Worm (Caenorhabditis elegans) whole organism, young adult: ENCODE measurements around the gene fbxa-147.

Source experiments
- F10E7.11 ChIP-seq: sonication (generic microtip); optimal IDR thresholded peaks from 2 replicates; lab custom pipeline; 2017; ENCODE audit warnings: mild to moderate bottlenecking, missing genetic modification characterization, moderate library complexity, missing compliant biosample characterization
- F49E8.2 ChIP-seq: sonication (generic microtip); optimal IDR thresholded peaks from 3 replicates; lab custom pipeline; 2017; ENCODE audit warnings: missing genetic modification characterization, mild to moderate bottlenecking, missing compliant biosample characterization, antibody characterized with exemption, moderate library complexity; ENCODE audit not compliant: insufficient read depth
- Y56A3A.18 ChIP-seq: fragments of 200-800 bp; sonication (Bioruptor generic); IDR thresholded peaks from 2 replicates; pipeline ENCODE4 v1.3.6; 2022; ENCODE audit warnings: missing genetic modification reagents, missing genetic modification characterization, missing compliant biosample characterization
- Y67H2A.10 ChIP-seq: fragments of 200-800 bp; sonication (Bioruptor generic); conservative IDR thresholded peaks from 2 replicates; pipeline ENCODE4 v1.3.6; 2022; ENCODE audit warnings: missing genetic modification reagents, missing genetic modification characterization, missing compliant biosample characterization
- attf-5 ChIP-seq: fragments of 200-800 bp; sonication (Bioruptor generic); optimal IDR thresholded peaks from 2 replicates; lab custom pipeline; 2018; ENCODE audit warnings: mild to moderate bottlenecking, missing genetic modification characterization, missing compliant biosample characterization
- bed-2 ChIP-seq: fragments of 200-800 bp; sonication (Bioruptor generic); IDR thresholded peaks from 2 replicates; pipeline ENCODE4 v1.3.6; 2022; ENCODE audit warnings: missing genetic modification reagents, missing genetic modification characterization, missing compliant biosample characterization
- cebp-1 ChIP-seq, 2 experiments: fragments of 200-800 bp in 1 of 2; sonication (Bioruptor generic) in 1 of 2; sonication (generic microtip) in 1 of 2; IDR thresholded peaks in 1 of 2; optimal IDR thresholded peaks in 1 of 2; 2 replicates each; pipeline versions ENCODE4 v1.3.6 to Lab custom; 2017 to 2022; ENCODE audit warnings: missing compliant biosample characterization in 2 of 2, missing genetic modification characterization in 2 of 2, mild to moderate bottlenecking in 1 of 2, missing genetic modification reagents in 1 of 2, moderate library complexity in 1 of 2
- ceh-40 ChIP-seq: fragments of 200-800 bp; sonication (Bioruptor generic); IDR thresholded peaks from 2 replicates; pipeline ENCODE4 v1.3.6; 2022; ENCODE audit warnings: missing genetic modification characterization, missing compliant biosample characterization
- ceh-79 ChIP-seq: sonication (generic microtip); optimal IDR thresholded peaks from 2 replicates; lab custom pipeline; 2017; ENCODE audit warnings: mild to moderate bottlenecking, missing genetic modification characterization, missing compliant biosample characterization
- die-1 ChIP-seq: sonication (generic microtip); optimal IDR thresholded peaks from 2 replicates; lab custom pipeline; 2016; ENCODE audit warnings: missing genotype, mild to moderate bottlenecking, missing genetic modification characterization, missing compliant biosample characterization
- dpl-1 ChIP-seq: fragments of 150-350 bp; optimal IDR thresholded peaks from 2 replicates; lab custom pipeline; 2014; ENCODE audit warnings: missing biosample characterization, missing genetic modification reagents, missing genetic modification characterization
- efl-1 ChIP-seq: fragments of 150-350 bp; optimal IDR thresholded peaks from 2 replicates; lab custom pipeline; 2014; ENCODE audit warnings: missing biosample characterization, missing genetic modification reagents, missing genetic modification characterization
- egl-44 ChIP-seq: fragments of 200-800 bp; sonication (Bioruptor generic); IDR thresholded peaks from 2 replicates; pipeline ENCODE4 v1.3.6; 2022; ENCODE audit warnings: missing genetic modification reagents, missing genetic modification characterization, missing compliant biosample characterization
- egrh-3 ChIP-seq: fragments of 200-800 bp; sonication (Bioruptor generic); IDR thresholded peaks from 2 replicates; pipeline ENCODE4 v1.3.6; 2022; ENCODE audit warnings: missing genetic modification reagents, missing genetic modification characterization, missing compliant biosample characterization
- ekl-4 ChIP-seq: fragments of 200-800 bp; sonication (Bioruptor generic); IDR thresholded peaks from 2 replicates; pipeline ENCODE4 v1.3.6; 2022; ENCODE audit warnings: missing genetic modification reagents, missing genetic modification characterization, missing compliant biosample characterization
- lag-1 ChIP-seq: fragments of 200-800 bp; sonication (Bioruptor generic); IDR thresholded peaks from 2 replicates; pipeline ENCODE4 v1.3.6; 2022; ENCODE audit warnings: missing genetic modification reagents, missing genetic modification characterization, missing compliant biosample characterization
- lsy-27 ChIP-seq: sonication (generic microtip); optimal IDR thresholded peaks from 2 replicates; lab custom pipeline; 2017; ENCODE audit warnings: missing genetic modification characterization, mild to moderate bottlenecking, missing compliant biosample characterization, antibody characterized with exemption, missing genotype, borderline replicate concordance; ENCODE audit not compliant: insufficient read depth
- mes-4 ChIP-seq: sonication (generic microtip); optimal IDR thresholded peaks from 2 replicates; lab custom pipeline; 2016; ENCODE audit warnings: missing genotype, missing genetic modification characterization, missing compliant biosample characterization
- mxl-1 ChIP-seq: sonication (generic microtip); optimal IDR thresholded peaks from 2 replicates; lab custom pipeline; 2016; ENCODE audit warnings: missing genetic modification characterization, missing compliant biosample characterization
- nhr-179 ChIP-seq: sonication (generic microtip); optimal IDR thresholded peaks from 2 replicates; lab custom pipeline; 2016; ENCODE audit warnings: mild to moderate bottlenecking, missing genetic modification characterization, missing compliant biosample characterization
- snpc-1.3 ChIP-seq: sonication (generic microtip); optimal IDR thresholded peaks from 2 replicates; lab custom pipeline; 2017; ENCODE audit warnings: missing genetic modification characterization, mild to moderate bottlenecking, missing compliant biosample characterization, antibody characterized with exemption, moderate library complexity, missing genotype, missing genetic modification reagents; ENCODE audit not compliant: insufficient read depth
- xnd-1 ChIP-seq: sonication (generic microtip); optimal IDR thresholded peaks from 2 replicates; lab custom pipeline; 2016; ENCODE audit warnings: missing genotype, missing genetic modification reagents, missing genetic modification characterization, missing compliant biosample characterization
- ztf-26 ChIP-seq: sonication (generic microtip); optimal IDR thresholded peaks from 2 replicates; lab custom pipeline; 2017; ENCODE audit warnings: missing genetic modification characterization, missing compliant biosample characterization
- ztf-28 ChIP-seq: fragments of 200-800 bp; sonication (Bioruptor generic); IDR thresholded peaks from 2 replicates; pipeline ENCODE4 v1.3.6; 2022; ENCODE audit warnings: missing genetic modification reagents, missing genetic modification characterization, missing compliant biosample characterization

fbxa-147 gene

ce11 chrV:14748608-14749137 lies 32.4 kb downstream of the fbxa-147 start, which contains the start of the genes lipl-8 and Y50E8A.22:
Gene lipl-8 (minus strand): TSS chrV:14748708.
Gene Y50E8A.22 (minus strand): TSS chrV:14749087.
- TF ChIP-seq F10E7.11 (no peak), ceh-79 (tag; lab: Kevin White, UChicago) (no peak), efl-1 (GFP tag; lab: Kevin White, UChicago) (no peak), lag-1 (GFP tag; lab: Robert Waterston, UW) (no peak), ekl-4 (no peak), lsy-27 (tag; lab: Kevin White, UChicago) (no peak), egl-44 (GFP tag; lab: Robert Waterston, UW) (no peak), bed-2 (no peak)

DNA sequence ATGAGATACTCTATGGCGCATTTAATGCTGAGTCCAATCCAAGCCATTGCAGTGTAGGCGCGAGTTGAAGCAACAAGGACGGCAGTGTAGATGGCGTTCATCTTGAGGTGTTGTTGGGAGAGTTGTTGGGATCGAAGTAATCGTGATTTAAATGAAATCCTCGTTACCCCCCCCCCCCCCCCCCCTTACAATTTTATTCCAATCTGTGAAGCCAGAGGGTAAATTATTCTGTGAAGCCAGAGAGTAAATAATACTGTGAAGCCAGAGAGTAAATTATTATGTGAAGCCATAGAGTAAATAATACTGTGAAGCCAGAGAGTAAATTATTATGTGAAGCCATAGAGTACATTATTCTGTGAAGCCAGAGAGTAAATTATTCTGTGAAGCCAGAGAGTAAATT lies 34.1 kb downstream of the fbxa-147 start, which contains the start of gene nspa-10:
nspa-10 (minus strand) TSS at position 101 of the 400 bp plus-strand sequence.
- peak; percentile 17; the same call in 1 of the 2 replicates for TF ChIP-seq egrh-3 (GFP tag; lab: Robert Waterston, UW)

DNA sequence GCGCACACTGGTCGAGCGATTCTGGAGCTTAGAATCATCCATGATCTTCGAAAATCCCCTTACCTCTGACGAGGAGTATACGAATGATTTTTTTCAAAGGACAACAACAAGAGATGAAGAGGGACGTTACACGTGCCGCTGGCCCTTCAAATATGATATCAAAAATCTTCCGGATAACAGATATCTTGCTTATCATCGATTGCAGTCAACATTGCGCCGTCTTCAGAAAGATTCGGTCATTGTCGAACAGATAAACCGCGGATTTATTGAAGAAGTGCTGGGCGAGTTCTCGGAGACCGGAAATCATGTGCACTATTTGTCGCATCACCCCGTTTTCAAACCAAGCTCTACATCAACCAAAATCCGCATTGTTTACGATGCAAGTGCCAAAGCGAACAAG lies 46.3 kb downstream of the fbxa-147 start:
- TF ChIP-seq ztf-28 (GFP tag; lab: Robert Waterston, UW) = no peak
- TF ChIP-seq attf-5 (GFP tag; lab: Kevin White, UChicago) = no peak
- TF ChIP-seq mes-4 (tag; lab: Kevin White, UChicago) = no peak
- TF ChIP-seq ceh-40 = no peak
- no peak for TF ChIP-seq xnd-1 (tag; lab: Kevin White, UChicago)
- no peak for TF ChIP-seq Y67H2A.10
- TF ChIP-seq Y56A3A.18 (GFP tag; lab: Robert Waterston, UW) = no peak
- TF ChIP-seq cebp-1 (GFP tag; IDR thresholded peaks at IDR 0.05; lab: Robert Waterston, UW) = no peak
- TF ChIP-seq cebp-1 (tag; optimal IDR thresholded peaks at IDR 0.05; lab: Kevin White, UChicago) = no peak
- TF ChIP-seq snpc-1.3 (tag; lab: Kevin White, UChicago) = no peak
- TF ChIP-seq die-1 (tag; lab: Kevin White, UChicago) = no peak

ce11 chrV:14763582-14763981 lies 47.3 kb downstream of the fbxa-147 start:
- no peak for TF ChIP-seq mxl-1 (tag; lab: Kevin White, UChicago)
- TF ChIP-seq F49E8.2 (tag; lab: Kevin White, UChicago) = no peak
- no peak for TF ChIP-seq xnd-1 (tag; lab: Kevin White, UChicago)
- TF ChIP-seq dpl-1 (GFP tag; lab: Kevin White, UChicago) = no peak
- TF ChIP-seq nhr-179 (tag; lab: Kevin White, UChicago) = no peak
- TF ChIP-seq ztf-26 = no peak
